Fruit fly (Drosophila melanogaster) whole organism, prepupa: ENCODE measurements around the gene CG17732.

ENCODE experiments used
- Blimp-1 ChIP-seq: fragments of 200-800 bp; sonication (Bioruptor generic); optimal IDR thresholded peaks from 3 replicates; lab custom pipeline; 2017; ENCODE audit warnings: missing biosample characterization, missing genetic modification characterization, mild to moderate bottlenecking, moderate library complexity, missing genetic modification reagents
- CG10631 ChIP-seq: fragments of 200-800 bp; sonication (Bioruptor generic); optimal IDR thresholded peaks from 2 replicates; lab custom pipeline; 2016; ENCODE audit warnings: missing biosample characterization, missing genetic modification characterization
- CG10669 ChIP-seq: fragments of 200-800 bp; sonication (Bioruptor generic); optimal IDR thresholded peaks from 3 replicates; lab custom pipeline; 2018; ENCODE audit warnings: missing biosample characterization, mild to moderate bottlenecking, missing genetic modification characterization, moderate library complexity
- CG11294 ChIP-seq: fragments of 200-800 bp; sonication (Bioruptor generic); IDR thresholded peaks from 2 replicates; pipeline ENCODE4 v1.3.6; 2022; ENCODE audit warnings: missing biosample characterization, missing genetic modification characterization
- CG11762 ChIP-seq: fragments of 200-800 bp; sonication (Bioruptor generic); optimal IDR thresholded peaks from 3 replicates; lab custom pipeline; 2016; ENCODE audit warnings: missing biosample characterization, missing genetic modification characterization; ENCODE audit not compliant: insufficient read depth
- CG11902 ChIP-seq: fragments of 200-800 bp; sonication (Bioruptor generic); optimal IDR thresholded peaks from 3 replicates; lab custom pipeline; 2016; ENCODE audit warnings: missing biosample characterization, missing genetic modification characterization
- CG15336 ChIP-seq: fragments of 200-800 bp; sonication (Bioruptor generic); IDR thresholded peaks from 2 replicates; pipeline ENCODE4 v1.3.6; 2022; ENCODE audit warnings: missing biosample characterization, missing genetic modification characterization
- CG1621 ChIP-seq: fragments of 200-800 bp; sonication (Bioruptor generic); optimal IDR thresholded peaks from 3 replicates; lab custom pipeline; 2018; ENCODE audit warnings: missing biosample characterization, mild to moderate bottlenecking, missing genetic modification characterization
- CG16779 ChIP-seq: fragments of 200-800 bp; sonication (Bioruptor generic); optimal IDR thresholded peaks from 3 replicates; lab custom pipeline; 2017; ENCODE audit warnings: missing biosample characterization, mild to moderate bottlenecking, missing genetic modification characterization
- CG3032 ChIP-seq: fragments of 200-800 bp; optimal IDR thresholded peaks from 2 replicates; lab custom pipeline; 2019; ENCODE audit warnings: missing biosample characterization, mild to moderate bottlenecking, missing genetic modification characterization, moderate library complexity
- CG31627 ChIP-seq: fragments of 200-800 bp; sonication (Bioruptor generic); optimal IDR thresholded peaks from 3 replicates; lab custom pipeline; 2016; ENCODE audit warnings: missing biosample characterization, missing genetic modification characterization
- CG32006 ChIP-seq: fragments of 200-800 bp; sonication (Bioruptor generic); optimal IDR thresholded peaks from 3 replicates; lab custom pipeline; 2017; ENCODE audit warnings: missing biosample characterization, mild to moderate bottlenecking, missing genetic modification characterization
- CG34406 ChIP-seq: fragments of 200-800 bp; sonication (Bioruptor generic); optimal IDR thresholded peaks from 3 replicates; lab custom pipeline; 2016; ENCODE audit warnings: missing biosample characterization, missing genetic modification characterization
- CG6163 ChIP-seq: fragments of 200-800 bp; sonication (Bioruptor generic); IDR thresholded peaks from 3 replicates; pipeline ENCODE4 v1.3.6; 2022; ENCODE audit warnings: missing biosample characterization, missing genetic modification characterization
- CG6276 ChIP-seq: fragments of 200-800 bp; sonication (Bioruptor generic); optimal IDR thresholded peaks from 2 replicates; lab custom pipeline; 2017; ENCODE audit warnings: missing biosample characterization, mild to moderate bottlenecking, missing genetic modification characterization
- CG6808 ChIP-seq: fragments of 200-800 bp; sonication (Bioruptor generic); optimal IDR thresholded peaks from 3 replicates; lab custom pipeline; 2017; ENCODE audit warnings: missing biosample characterization, missing genetic modification characterization, mild to moderate bottlenecking, moderate library complexity, missing genetic modification reagents
- CG6854 ChIP-seq: fragments of 200-800 bp; sonication (Bioruptor generic); optimal IDR thresholded peaks from 2 replicates; lab custom pipeline; 2017; ENCODE audit warnings: missing biosample characterization, mild to moderate bottlenecking, missing genetic modification characterization
- CG8119 ChIP-seq: fragments of 200-800 bp; sonication (Bioruptor generic); IDR thresholded peaks from 3 replicates; pipeline ENCODE4 v1.3.6; 2022; ENCODE audit warnings: missing biosample characterization, missing genetic modification characterization
- CG8319 ChIP-seq: fragments of 200-800 bp; sonication (Bioruptor generic); optimal IDR thresholded peaks from 3 replicates; lab custom pipeline; 2016; ENCODE audit warnings: missing biosample characterization, missing genetic modification characterization
- CG8632 ChIP-seq: fragments of 200-800 bp; sonication (Bioruptor generic); optimal IDR thresholded peaks from 3 replicates; lab custom pipeline; 2016; ENCODE audit warnings: missing biosample characterization, missing genetic modification characterization
- Eip75B ChIP-seq: fragments of 200-800 bp; sonication (Bioruptor generic); optimal IDR thresholded peaks from 3 replicates; lab custom pipeline; 2016; ENCODE audit warnings: missing biosample characterization, missing genetic modification characterization
- Eip78C ChIP-seq: fragments of 200-800 bp; sonication (Bioruptor generic); peaks from one replicate; lab custom pipeline; 2016; ENCODE audit warnings: missing biosample characterization, missing genetic modification characterization
- Eip93F ChIP-seq: fragments of 200-800 bp; sonication (Bioruptor generic); optimal IDR thresholded peaks from 2 replicates; lab custom pipeline; 2016; ENCODE audit warnings: missing biosample characterization, mild to moderate bottlenecking, missing genetic modification characterization
- Ets21C ChIP-seq: fragments of 200-800 bp; sonication (Bioruptor generic); optimal IDR thresholded peaks from 3 replicates; lab custom pipeline; 2016; ENCODE audit warnings: missing biosample characterization, missing genetic modification characterization
- Ets96B ChIP-seq: fragments of 200-800 bp; optimal IDR thresholded peaks from 2 replicates; lab custom pipeline; 2019; ENCODE audit warnings: missing biosample characterization, mild to moderate bottlenecking, missing genetic modification characterization, moderate library complexity
- Gug ChIP-seq: fragments of 200-800 bp; sonication (Bioruptor generic); IDR thresholded peaks from 2 replicates; pipeline ENCODE4 v1.3.6; 2022; ENCODE audit warnings: missing biosample characterization, missing genetic modification characterization
- Hr38 ChIP-seq: sonication (Bioruptor generic); optimal IDR thresholded peaks from 2 replicates; lab custom pipeline; 2016; ENCODE audit warnings: missing biosample characterization, missing genetic modification characterization
- Hr39 ChIP-seq: fragments of 200-800 bp; sonication (Bioruptor generic); optimal IDR thresholded peaks from 2 replicates; lab custom pipeline; 2016; ENCODE audit warnings: missing biosample characterization, missing genetic modification characterization
- Lpt ChIP-seq: fragments of 200-800 bp; sonication (Bioruptor generic); optimal IDR thresholded peaks from 3 replicates; lab custom pipeline; 2016; ENCODE audit warnings: missing biosample characterization, missing genetic modification characterization
- Met ChIP-seq: fragments of 200-800 bp; sonication (Bioruptor generic); optimal IDR thresholded peaks from 3 replicates; lab custom pipeline; 2016; ENCODE audit warnings: missing biosample characterization, missing genetic modification characterization
- OdsH ChIP-seq: fragments of 200-800 bp; sonication (Bioruptor generic); optimal IDR thresholded peaks from 3 replicates; lab custom pipeline; 2016; ENCODE audit warnings: missing biosample characterization, missing genetic modification characterization
- Smox ChIP-seq: fragments of 200-800 bp; sonication (Bioruptor generic); optimal IDR thresholded peaks from 3 replicates; lab custom pipeline; 2016; ENCODE audit warnings: missing biosample characterization, missing genetic modification characterization
- Sox14 ChIP-seq: fragments of 200-800 bp; sonication (Bioruptor generic); optimal IDR thresholded peaks from 3 replicates; lab custom pipeline; 2016; ENCODE audit warnings: missing biosample characterization, missing genetic modification characterization
- Sox15 ChIP-seq: fragments of 200-800 bp; sonication (Bioruptor generic); optimal IDR thresholded peaks from 3 replicates; lab custom pipeline; 2016; ENCODE audit warnings: missing biosample characterization, missing genetic modification characterization
- achi ChIP-seq: fragments of 200-800 bp; sonication (Bioruptor generic); optimal IDR thresholded peaks from 3 replicates; lab custom pipeline; 2016; ENCODE audit warnings: missing biosample characterization, missing genetic modification characterization
- acj6 ChIP-seq: fragments of 200-800 bp; sonication (Bioruptor generic); optimal IDR thresholded peaks from 3 replicates; lab custom pipeline; 2016; ENCODE audit warnings: missing biosample characterization, missing genetic modification characterization
- dsx ChIP-seq: fragments of 200-800 bp; optimal IDR thresholded peaks from 3 replicates; lab custom pipeline; 2019; ENCODE audit warnings: missing biosample characterization, mild to moderate bottlenecking, missing genetic modification characterization, moderate library complexity; ENCODE audit not compliant: poor library complexity, severe bottlenecking
- eg ChIP-seq: fragments of 200-800 bp; sonication (Bioruptor generic); IDR thresholded peaks from 3 replicates; pipeline ENCODE4 v1.3.6; 2022; ENCODE audit warnings: missing biosample characterization, missing genetic modification characterization
- esn ChIP-seq: fragments of 200-800 bp; sonication (Bioruptor generic); optimal IDR thresholded peaks from 2 replicates; lab custom pipeline; 2016; ENCODE audit warnings: missing biosample characterization, mild to moderate bottlenecking, missing genetic modification characterization, moderate library complexity
- fd85E ChIP-seq: fragments of 200-800 bp; sonication (Bioruptor generic); optimal IDR thresholded peaks from 3 replicates; lab custom pipeline; 2016; ENCODE audit warnings: missing biosample characterization, missing genetic modification characterization
- fkh ChIP-seq: fragments of 200-800 bp; sonication (Bioruptor generic); optimal IDR thresholded peaks from 3 replicates; lab custom pipeline; 2017; ENCODE audit warnings: missing biosample characterization, mild to moderate bottlenecking, missing genetic modification characterization, moderate library complexity
- lz ChIP-seq: fragments of 200-800 bp; sonication (Bioruptor generic); optimal IDR thresholded peaks from 3 replicates; lab custom pipeline; 2016; ENCODE audit warnings: missing biosample characterization, missing genetic modification characterization
- pdm3 ChIP-seq: fragments of 200-800 bp; sonication (Bioruptor generic); optimal IDR thresholded peaks from 3 replicates; lab custom pipeline; 2016; ENCODE audit warnings: missing biosample characterization, missing genetic modification characterization
- salr ChIP-seq, 2 experiments: fragments of 200-800 bp; sonication (Bioruptor generic); optimal IDR thresholded peaks; 3 replicates each; lab custom pipeline; 2016 to 2018; ENCODE audit warnings: missing biosample characterization in 2 of 2, missing genetic modification characterization in 2 of 2, mild to moderate bottlenecking in 1 of 2
- spab ChIP-seq: fragments of 200-800 bp; sonication (Bioruptor generic); optimal IDR thresholded peaks from 2 replicates; lab custom pipeline; 2017; ENCODE audit warnings: missing biosample characterization, mild to moderate bottlenecking, missing genetic modification characterization, missing genetic modification reagents
- svp ChIP-seq: fragments of 200-800 bp; sonication (Bioruptor generic); peaks from one replicate; lab custom pipeline; 2016; ENCODE audit warnings: missing biosample characterization, missing genetic modification characterization
- vri ChIP-seq: fragments of 200-800 bp; sonication (Bioruptor generic); optimal IDR thresholded peaks from 3 replicates; lab custom pipeline; 2016; ENCODE audit warnings: missing biosample characterization, mild to moderate bottlenecking, missing genetic modification characterization

Gene CG17732

dm6 chr3L:19932917-19933316 is 48.6 kb upstream of the CG17732 start (continued):
- TF ChIP-seq svp (peak; percentile 45), lz (GFP tag; lab: Kevin White, UChicago) (no peak), CG15336 (GFP tag; lab: Robert Waterston, UW) (peak; percentile 51), CG11762 (no peak), CG1621 (no peak), CG34406 (no peak), Ets21C (GFP tag; lab: Kevin White, UChicago) (no peak), achi (no peak), salr (GFP tag; optimal IDR thresholded peaks at IDR 0.05; lab: Kevin White, UChicago) (no peak), CG8319 (no peak), CG8632 (GFP tag; lab: Kevin White, UChicago) (no peak), vri (GFP tag; lab: Kevin White, UChicago) (peak; percentile 20)
- TF ChIP-seq, all 60 proteins: peak for 12

DNA sequence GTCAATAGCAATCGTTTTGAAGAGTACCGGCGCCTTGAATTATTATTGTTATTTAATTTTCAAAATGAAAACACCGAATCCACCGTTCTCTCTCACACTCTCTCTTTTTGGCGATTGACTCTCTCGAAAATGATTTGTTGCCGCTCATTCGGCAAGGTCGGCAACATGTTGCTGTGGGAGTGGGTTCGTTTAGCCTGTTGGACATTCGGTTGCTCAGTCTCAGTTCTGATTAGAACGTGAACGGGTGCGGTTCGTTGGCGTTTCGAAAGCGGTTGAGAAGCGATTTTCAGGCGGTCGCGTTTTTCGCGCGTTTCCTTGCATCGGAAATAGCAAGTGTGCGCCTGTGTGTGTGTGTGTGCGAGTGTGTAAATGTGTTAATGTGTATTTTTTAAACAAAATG is 42.5 kb upstream of the CG17732 start, which contains the start of gene Ac76E:
Gene Ac76E, plus strand, starts transcription at position 264 of the 400 bp plus-strand sequence.
- TF ChIP-seq CG3032 (no peak), vri (GFP tag; lab: Kevin White, UChicago) (peak; percentile 27), Smox (GFP tag; lab: Kevin White, UChicago) (no peak), Eip93F (GFP tag; lab: Kevin White, UChicago) (no peak), CG11762 (no peak), CG11294 (GFP tag; lab: Robert Waterston, UW) (no peak), spab (no peak), pdm3 (GFP tag; lab: Kevin White, UChicago) (no peak), CG34406 (no peak), CG6808 (GFP tag; lab: Kevin White, UChicago) (no peak), CG6163 (GFP tag; lab: Robert Waterston, UW) (no peak), Sox14 (GFP tag; lab: Kevin White, UChicago) (no peak), CG16779 (no peak), CG32006 (GFP tag; lab: Kevin White, UChicago) (no peak), CG10631 (GFP tag; lab: Kevin White, UChicago) (no peak), Sox15 (no peak), achi (no peak), Ets96B (no peak), Eip78C (GFP tag; lab: Kevin White, UChicago) (peak; percentile 40), fkh (GFP tag; lab: Kevin White, UChicago) (peak; percentile 13), CG10669 (GFP tag; lab: Kevin White, UChicago) (no peak), Eip75B (GFP tag; lab: Kevin White, UChicago) (no peak), dsx (no peak), Lpt (GFP tag; lab: Kevin White, UChicago) (no peak), Hr39 (GFP tag; lab: Kevin White, UChicago) (peak; percentile 54), CG31627 (GFP tag; lab: Kevin White, UChicago) (no peak), CG15336 (GFP tag; lab: Robert Waterston, UW) (0 out of 2 replicates have a peak, but pooled peaks have one; percentile 24), CG6854 (GFP tag; lab: Kevin White, UChicago) (no peak), eg (GFP tag; lab: Robert Waterston, UW) (no peak), CG8119 (GFP tag; lab: Robert Waterston, UW) (no peak), salr (GFP tag; optimal IDR thresholded peaks at IDR 0.05; lab: Kevin White, UChicago) (no peak), Hr38 (no peak), OdsH (GFP tag; lab: Kevin White, UChicago) (no peak), acj6 (GFP tag; lab: Kevin White, UChicago) (no peak), Met (GFP tag; lab: Kevin White, UChicago) (no peak), fd85E (GFP tag; lab: Kevin White, UChicago) (no peak), CG11902 (no peak), Blimp-1 (GFP tag; lab: Kevin White, UChicago) (no peak), esn (GFP tag; lab: Kevin White, UChicago) (no peak), CG6276 (GFP tag; lab: Kevin White, UChicago) (no peak), Gug (no peak)
